Worm (Caenorhabditis elegans) whole organism, late embryonic: ENCODE results near the gene abf-5.

Experiments used
- ceh-18 ChIP-seq: sonication (generic microtip); optimal IDR thresholded peaks from 2 replicates; lab custom pipeline; 2016; ENCODE audit warnings: missing genetic modification characterization, missing compliant biosample characterization
- ceh-6 ChIP-seq: fragments of 200-800 bp; sonication (Bioruptor generic); optimal IDR thresholded peaks from 2 replicates; lab custom pipeline; 2018; ENCODE audit warnings: mild to moderate bottlenecking, missing genetic modification characterization, missing compliant biosample characterization
- fax-1 ChIP-seq: sonication (generic microtip); optimal IDR thresholded peaks from 2 replicates; lab custom pipeline; 2016; ENCODE audit warnings: missing genotype, missing genetic modification characterization, missing compliant biosample characterization
- fkh-6 ChIP-seq: sonication (generic microtip); optimal IDR thresholded peaks from 2 replicates; lab custom pipeline; 2016; ENCODE audit warnings: missing genetic modification characterization, missing compliant biosample characterization
- nfya-1 ChIP-seq: sonication (generic microtip); optimal IDR thresholded peaks from 2 replicates; lab custom pipeline; 2017; ENCODE audit warnings: missing genetic modification characterization, mild to moderate bottlenecking, missing compliant biosample characterization, antibody characterized with exemption, moderate library complexity
- nhr-11 ChIP-seq: fragments of 150-350 bp; optimal IDR thresholded peaks from 2 replicates; lab custom pipeline; 2014; ENCODE audit warnings: missing biosample characterization, missing genetic modification characterization
- pqm-1 ChIP-seq: sonication (generic microtip); optimal IDR thresholded peaks from 2 replicates; lab custom pipeline; 2016; ENCODE audit warnings: missing genetic modification characterization, missing compliant biosample characterization
- syd-9 ChIP-seq: sonication (generic microtip); optimal IDR thresholded peaks from 2 replicates; lab custom pipeline; 2016; ENCODE audit warnings: mild to moderate bottlenecking, missing genetic modification characterization, moderate library complexity, missing compliant biosample characterization
- tbx-7 ChIP-seq: sonication (generic microtip); optimal IDR thresholded peaks from 2 replicates; lab custom pipeline; 2016; ENCODE audit warnings: missing genotype, missing genetic modification characterization, missing compliant biosample characterization

- TF ChIP-seq tbx-7 (no peak), fkh-6 (tag; lab: Kevin White, UChicago) (no peak), pqm-1 (tag; lab: Kevin White, UChicago) (no peak), ceh-18 (tag; lab: Kevin White, UChicago) (no peak), nhr-11 (tag; lab: Kevin White, UChicago) (no peak), nfya-1 (no peak), syd-9 (tag; lab: Kevin White, UChicago) (no peak), fax-1 (tag; lab: Kevin White, UChicago) (no peak), ceh-6 (GFP tag; lab: Kevin White, UChicago) (no peak)
These were observed 2.6 kb upstream of the abf-5 start, which contains the start of gene str-123 for ce11 chrX:12790036-12790435.
